Fruit fly (Drosophila melanogaster) whole organism, embryonic: ENCODE measurements around the gene CG15629.
A peak's percentile ranks its signal among the peaks of the same experiment; 100 is the strongest.

Experiments used
- Abd-B ChIP-seq: fragments of 200-800 bp; sonication (Bioruptor generic); optimal IDR thresholded peaks from 2 replicates; lab custom pipeline; 2018; ENCODE audit warnings: missing biosample characterization, mild to moderate bottlenecking, missing genetic modification characterization, moderate library complexity
- B-H2 ChIP-seq: fragments of 200-800 bp; sonication (Bioruptor generic); optimal IDR thresholded peaks from 2 replicates; lab custom pipeline; 2018; ENCODE audit warnings: missing biosample characterization, mild to moderate bottlenecking, missing genetic modification characterization
- CG10321 ChIP-seq: fragments of 200-800 bp; sonication (Bioruptor generic); IDR thresholded peaks from 2 replicates; pipeline ENCODE4 v1.3.6; 2022; ENCODE audit warnings: missing biosample characterization, missing genetic modification characterization
- CG12071 ChIP-seq: fragments of 200-800 bp; sonication (Bioruptor generic); optimal IDR thresholded peaks from 3 replicates; lab custom pipeline; 2018; ENCODE audit warnings: missing biosample characterization, mild to moderate bottlenecking, missing genetic modification characterization
- CG13424 ChIP-seq: fragments of 200-800 bp; sonication (Bioruptor generic); optimal IDR thresholded peaks from 2 replicates; lab custom pipeline; 2019; ENCODE audit warnings: missing biosample characterization, mild to moderate bottlenecking, missing genetic modification characterization, moderate library complexity
- CG14014 ChIP-seq: fragments of 200-800 bp; sonication (Bioruptor generic); IDR thresholded peaks from 2 replicates; pipeline ENCODE4 v1.3.6; 2022; ENCODE audit warnings: missing biosample characterization, missing genetic modification characterization
- CG15514 ChIP-seq: fragments of 200-800 bp; sonication (Bioruptor generic); optimal IDR thresholded peaks from 3 replicates; lab custom pipeline; 2017; ENCODE audit warnings: missing biosample characterization, missing genetic modification characterization, mild to moderate bottlenecking, moderate library complexity, missing genetic modification reagents
- CG1603 ChIP-seq: fragments of 200-800 bp; sonication (Bioruptor generic); optimal IDR thresholded peaks from 2 replicates; lab custom pipeline; 2019; ENCODE audit warnings: missing biosample characterization, mild to moderate bottlenecking, missing genetic modification characterization, moderate library complexity
- CG1647 ChIP-seq: fragments of 200-800 bp; sonication (Bioruptor generic); optimal IDR thresholded peaks from 3 replicates; lab custom pipeline; 2016; ENCODE audit warnings: missing biosample characterization, missing genetic modification characterization
- CG17829 ChIP-seq: fragments of 200-800 bp; optimal IDR thresholded peaks from 2 replicates; lab custom pipeline; 2019; ENCODE audit warnings: missing biosample characterization, mild to moderate bottlenecking, missing genetic modification characterization, moderate library complexity
- CG18599 ChIP-seq: fragments of 200-800 bp; sonication (Bioruptor generic); optimal IDR thresholded peaks from 3 replicates; lab custom pipeline; 2017; ENCODE audit warnings: missing biosample characterization, missing genetic modification characterization, mild to moderate bottlenecking, moderate library complexity, missing genetic modification reagents
- CG31365 ChIP-seq: fragments of 200-800 bp; sonication (Bioruptor generic); optimal IDR thresholded peaks from 2 replicates; lab custom pipeline; 2018; ENCODE audit warnings: missing biosample characterization, mild to moderate bottlenecking, missing genetic modification characterization
- CG31441 ChIP-seq: fragments of 200-800 bp; sonication (Bioruptor generic); IDR thresholded peaks from 2 replicates; pipeline ENCODE4 v1.3.6; 2022; ENCODE audit warnings: missing biosample characterization, missing genetic modification characterization
- CG32772 ChIP-seq: fragments of 200-800 bp; sonication (Bioruptor generic); IDR thresholded peaks from 2 replicates; pipeline ENCODE4 v1.3.6; 2022; ENCODE audit warnings: missing biosample characterization, missing genetic modification characterization
- CG34376 ChIP-seq: fragments of 200-800 bp; sonication (Bioruptor generic); optimal IDR thresholded peaks from 2 replicates; lab custom pipeline; 2018; ENCODE audit warnings: missing biosample characterization, mild to moderate bottlenecking, missing genetic modification characterization
- CG6272 ChIP-seq: fragments of 200-800 bp; sonication (Bioruptor generic); IDR thresholded peaks from 2 replicates; pipeline ENCODE4 v1.3.6; 2022; ENCODE audit warnings: missing biosample characterization, missing genetic modification characterization
- CG6854 ChIP-seq: fragments of 200-800 bp; sonication (Bioruptor generic); optimal IDR thresholded peaks from 3 replicates; lab custom pipeline; 2017; ENCODE audit warnings: missing biosample characterization, mild to moderate bottlenecking, missing genetic modification characterization
- Camta ChIP-seq: fragments of 200-800 bp; sonication (Bioruptor generic); optimal IDR thresholded peaks from 2 replicates; lab custom pipeline; 2016; ENCODE audit warnings: missing biosample characterization, missing genetic modification characterization
- CkIIα-i1 ChIP-seq: fragments of 200-800 bp; sonication (Bioruptor generic); IDR thresholded peaks from 2 replicates; pipeline ENCODE4 v1.3.6; 2022; ENCODE audit warnings: missing biosample characterization, missing genetic modification characterization
- Dbx ChIP-seq: fragments of 200-800 bp; sonication (Bioruptor generic); IDR thresholded peaks from 3 replicates; pipeline ENCODE4 v1.3.6; 2022; ENCODE audit warnings: missing biosample characterization, missing genetic modification characterization
- Fer3 ChIP-seq: fragments of 200-800 bp; sonication (Bioruptor generic); optimal IDR thresholded peaks from 2 replicates; lab custom pipeline; 2018; ENCODE audit warnings: missing biosample characterization, mild to moderate bottlenecking, missing genetic modification characterization, moderate library complexity
- HmgD ChIP-seq: fragments of 200-800 bp; sonication (Bioruptor generic); optimal IDR thresholded peaks from 3 replicates; lab custom pipeline; 2016; ENCODE audit warnings: missing biosample characterization, missing genetic modification characterization
- Med ChIP-seq: fragments of 200-800 bp; sonication (Bioruptor generic); peaks from one replicate; lab custom pipeline; 2016; ENCODE audit warnings: missing biosample characterization, missing genetic modification characterization, mild to moderate bottlenecking, inconsistent platforms, moderate library complexity
- Mes4 ChIP-seq: fragments of 200-800 bp; sonication (Bioruptor generic); optimal IDR thresholded peaks from 2 replicates; lab custom pipeline; 2016; ENCODE audit warnings: missing biosample characterization, missing genetic modification characterization
- NC2α ChIP-seq: fragments of 200-800 bp; sonication (Bioruptor generic); optimal IDR thresholded peaks from 2 replicates; lab custom pipeline; 2016; ENCODE audit warnings: missing biosample characterization, missing genetic modification characterization
- Pdp1 ChIP-seq, 2 experiments: fragments of 200-800 bp; sonication (Bioruptor generic); optimal IDR thresholded peaks; 3 replicates each; lab custom pipeline; 2016; ENCODE audit warnings: missing biosample characterization in 2 of 2, missing genetic modification characterization in 2 of 2, mild to moderate bottlenecking in 1 of 2, moderate library complexity in 1 of 2
- Rx ChIP-seq: fragments of 200-800 bp; sonication (Bioruptor generic); IDR thresholded peaks from 2 replicates; pipeline ENCODE4 v1.3.6; 2022; ENCODE audit warnings: missing biosample characterization, missing genetic modification characterization
- Sin3A ChIP-seq: fragments of >200 bp; optimal IDR thresholded peaks from 2 replicates; lab custom pipeline; 2018
- Sry-β ChIP-seq: fragments of 200-800 bp; sonication (Bioruptor generic); optimal IDR thresholded peaks from 2 replicates; lab custom pipeline; 2018; ENCODE audit warnings: missing biosample characterization, mild to moderate bottlenecking, missing genetic modification characterization, moderate library complexity
- Sry-δ ChIP-seq: fragments of 200-800 bp; sonication (Bioruptor generic); optimal IDR thresholded peaks from 2 replicates; lab custom pipeline; 2016; ENCODE audit warnings: missing biosample characterization, missing genetic modification characterization
- Trl ChIP-seq, 3 experiments: fragments of >200 bp in 2 of 3; fragments of 200-800 bp in 1 of 3; sonication (Bioruptor generic) in 1 of 3; optimal IDR thresholded peaks; 2 replicates in 1 of 3; 3 replicates in 2 of 3; lab custom pipeline; 2016 to 2017; ENCODE audit warnings: missing biosample characterization in 1 of 3, missing genetic modification characterization in 1 of 3
- Usf ChIP-seq: fragments of 200-800 bp; sonication (Bioruptor generic); optimal IDR thresholded peaks from 2 replicates; lab custom pipeline; 2017; ENCODE audit warnings: missing genotype, missing biosample characterization, missing genetic modification characterization
- abd-A ChIP-seq: fragments of 200-800 bp; sonication (Bioruptor generic); optimal IDR thresholded peaks from 3 replicates; lab custom pipeline; 2019; ENCODE audit warnings: missing biosample characterization, mild to moderate bottlenecking, missing genetic modification characterization, moderate library complexity
- ase ChIP-seq: fragments of 200-800 bp; sonication (Bioruptor generic); IDR thresholded peaks from 3 replicates; pipeline ENCODE4 v1.3.6; 2022; ENCODE audit warnings: missing biosample characterization, missing genetic modification characterization
- caup ChIP-seq: fragments of 200-800 bp; sonication (Bioruptor generic); optimal IDR thresholded peaks from 3 replicates; lab custom pipeline; 2017; ENCODE audit warnings: missing biosample characterization, mild to moderate bottlenecking, missing genetic modification characterization, moderate library complexity; ENCODE audit not compliant: severe bottlenecking
- ci ChIP-seq: fragments of 200-800 bp; sonication (Bioruptor generic); IDR thresholded peaks from 3 replicates; pipeline ENCODE4 v1.3.6; 2022; ENCODE audit warnings: missing biosample characterization, missing genetic modification characterization
- dysf ChIP-seq: fragments of 200-800 bp; sonication (Bioruptor generic); IDR thresholded peaks from 3 replicates; pipeline ENCODE4 v1.3.6; 2022; ENCODE audit warnings: missing biosample characterization, missing genetic modification characterization
- hb ChIP-seq: fragments of 200-800 bp; sonication (Bioruptor generic); IDR thresholded peaks from 3 replicates; pipeline ENCODE4 v1.3.6; 2022; ENCODE audit warnings: missing biosample characterization, missing genetic modification characterization; ENCODE audit not compliant: partially characterized antibody
- lmd ChIP-seq: fragments of 200-800 bp; sonication (Bioruptor generic); IDR thresholded peaks from 2 replicates; pipeline ENCODE4 v1.3.6; 2022; ENCODE audit warnings: missing biosample characterization, missing genetic modification characterization
- luna ChIP-seq: fragments of 200-800 bp; sonication (Bioruptor generic); optimal IDR thresholded peaks from 2 replicates; lab custom pipeline; 2016; ENCODE audit warnings: missing biosample characterization, missing genetic modification characterization
- prd ChIP-seq, 3 experiments: fragments of >200 bp in 2 of 3; fragments of 200-800 bp in 1 of 3; sonication (Bioruptor generic) in 1 of 3; optimal IDR thresholded peaks in 2 of 3; IDR thresholded peaks in 1 of 3; 2 replicates in 2 of 3; 3 replicates in 1 of 3; pipeline versions ENCODE4 v1.3.6 to Lab custom; 2017 to 2022; ENCODE audit warnings: missing biosample characterization in 1 of 3, missing genetic modification characterization in 1 of 3
- psq ChIP-seq: fragments of 200-800 bp; sonication (Bioruptor generic); optimal IDR thresholded peaks from 2 replicates; lab custom pipeline; 2017; ENCODE audit warnings: missing biosample characterization, missing genetic modification characterization
- sc ChIP-seq, 3 experiments: fragments of >200 bp in 2 of 3; fragments of 200-800 bp in 1 of 3; sonication (Bioruptor generic) in 1 of 3; optimal IDR thresholded peaks; 2 replicates in 2 of 3; 3 replicates in 1 of 3; lab custom pipeline; 2017; ENCODE audit warnings: mild to moderate bottlenecking in 1 of 3, missing biosample characterization in 1 of 3, missing genetic modification characterization in 1 of 3, missing genetic modification reagents in 1 of 3
- tap ChIP-seq: fragments of 200-800 bp; optimal IDR thresholded peaks from 3 replicates; lab custom pipeline; 2019; ENCODE audit warnings: missing biosample characterization, mild to moderate bottlenecking, missing genetic modification characterization, moderate library complexity
- tx ChIP-seq: fragments of 200-800 bp; sonication (Bioruptor generic); optimal IDR thresholded peaks from 2 replicates; lab custom pipeline; 2016; ENCODE audit warnings: missing biosample characterization, missing genetic modification characterization
- vfl ChIP-seq: fragments of 200-800 bp; sonication (Bioruptor generic); optimal IDR thresholded peaks from 2 replicates; lab custom pipeline; 2016; ENCODE audit warnings: missing biosample characterization, missing genetic modification characterization
- wek ChIP-seq: fragments of 200-800 bp; sonication (Bioruptor generic); optimal IDR thresholded peaks from 3 replicates; lab custom pipeline; 2018; ENCODE audit warnings: missing biosample characterization, mild to moderate bottlenecking, missing genetic modification characterization, moderate library complexity
- zf30C ChIP-seq: fragments of 200-800 bp; sonication (Bioruptor generic); optimal IDR thresholded peaks from 3 replicates; lab custom pipeline; 2018; ENCODE audit warnings: missing biosample characterization, mild to moderate bottlenecking, missing genetic modification characterization
- zfh2 ChIP-seq: fragments of 200-800 bp; sonication (Bioruptor generic); optimal IDR thresholded peaks from 2 replicates; lab custom pipeline; 2016; ENCODE audit warnings: missing biosample characterization, missing genetic modification characterization

The CG15629 gene

dm6 chr2L:4810044-4810609 lies 2.7 kb upstream of the CG15629 start (continued):
- TF ChIP-seq caup (GFP tag; lab: Kevin White, UChicago) (peak; percentile 65), Pdp1 (GFP tag; optimal IDR thresholded peaks at IDR 0.05; lab: Kevin White, UChicago) (peak in 1 of 2 experiments; percentile 33), vfl (GFP tag; lab: Kevin White, UChicago) (peak; percentile 56), Rx (GFP tag; lab: Robert Waterston, UW) (no peak), CG31365 (tag; lab: Kevin White, UChicago) (no peak), B-H2 (GFP tag; lab: Kevin White, UChicago) (peak; percentile 71), CG1647 (GFP tag; lab: Kevin White, UChicago) (peak; percentile 13), ci (peak; percentile 54; the same call in 1 of the 3 replicates), Sin3A (lab: Kevin White, UChicago) (no peak), Trl (optimal IDR thresholded peaks at IDR 0.05; lab: Kevin White, UChicago) (no peak), Trl (GFP tag; optimal IDR thresholded peaks at IDR 0.05; lab: Kevin White, UChicago) (no peak), psq (no peak), tx (GFP tag; lab: Kevin White, UChicago) (no peak), hb (GFP tag; lab: Robert Waterston, UW) (no peak), Med (GFP tag; lab: Kevin White, UChicago) (peak; percentile 90), CG6272 (GFP tag; lab: Robert Waterston, UW) (no peak), CG17829 (tag; lab: Kevin White, UChicago) (peak; percentile 64), CG6854 (no peak), CG32772 (peak; percentile 71), luna (GFP tag; lab: Kevin White, UChicago) (no peak), zfh2 (GFP tag; lab: Kevin White, UChicago) (peak; percentile 12), wek (GFP tag; lab: Kevin White, UChicago) (no peak), CG34376 (no peak), dysf (peak; percentile 49; the same call in 1 of the 3 replicates), Camta (GFP tag; lab: Kevin White, UChicago) (no peak), Sry-β (no peak), CG10321 (GFP tag; lab: Robert Waterston, UW) (peak; percentile 100), HmgD (peak; percentile 17), abd-A (tag; lab: Kevin White, UChicago) (peak; percentile 76), sc (optimal IDR thresholded peaks at IDR 0.05; lab: Kevin White, UChicago) (no peak), sc (GFP tag; optimal IDR thresholded peaks at IDR 0.05; lab: Kevin White, UChicago) (no peak), Fer3 (peak; percentile 35), Mes4 (GFP tag; lab: Kevin White, UChicago) (no peak), Abd-B (GFP tag; lab: Kevin White, UChicago) (no peak), NC2α (GFP tag; lab: Kevin White, UChicago) (no peak), zf30C (GFP tag; lab: Kevin White, UChicago) (peak; percentile 99), CG14014 (peak; percentile 50; the same call in 1 of the 2 replicates), tap (tag; lab: Kevin White, UChicago) (peak; percentile 25), CG1603 (tag; lab: Kevin White, UChicago) (peak; percentile 45), Usf (GFP tag; lab: Kevin White, UChicago) (no peak), prd (optimal IDR thresholded peaks at IDR 0.05; lab: Kevin White, UChicago) (no peak), prd (GFP tag; IDR thresholded peaks at IDR 0.05; lab: Robert Waterston, UW) (peak; percentile 26; the same call in 1 of the 3 replicates), CkIIα-i1 (GFP tag; lab: Robert Waterston, UW) (no peak), lmd (GFP tag; lab: Robert Waterston, UW) (no peak; the same call in 1 of the 2 replicates), CG18599 (peak; percentile 36), CG31441 (GFP tag; lab: Robert Waterston, UW) (peak; percentile 57), CG15514 (peak; percentile 48), CG13424 (peak; percentile 63), CG12071 (GFP tag; lab: Kevin White, UChicago) (no peak), Dbx (GFP tag; lab: Robert Waterston, UW) (peak; percentile 61; the same call in 1 of the 3 replicates), ase (GFP tag; lab: Robert Waterston, UW) (no peak), Sry-δ (GFP tag; lab: Kevin White, UChicago) (no peak)
